Worm (Caenorhabditis elegans): ENCODE measurements around the gene H01M10.1.
A peak's percentile ranks its signal among the peaks of the same experiment; 100 is the strongest.

Gene H01M10.1

DNA sequence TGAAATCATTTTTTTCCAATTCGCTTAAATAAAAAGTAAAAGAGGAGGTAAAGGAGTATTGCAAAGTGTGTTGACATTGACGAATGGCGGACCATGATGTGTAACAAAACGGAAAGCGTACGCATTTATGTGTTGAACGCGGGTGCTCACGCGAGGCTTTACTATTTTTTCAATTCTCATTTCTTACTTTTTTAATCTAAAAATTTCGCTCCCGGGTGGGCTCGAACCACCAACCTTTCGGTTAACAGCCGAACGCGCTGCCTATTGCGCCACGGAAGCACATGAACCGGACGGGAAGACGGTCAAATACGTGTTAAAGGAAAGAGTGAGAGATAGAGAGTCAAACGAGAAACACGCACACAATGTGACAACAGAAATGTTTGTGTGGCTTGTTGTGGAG is 31.1 kb downstream of the H01M10.1 start (continued):
- TF ChIP-seq T26A8.4 (GFP tag; IDR thresholded peaks at IDR 0.05), result peak; percentile 80
- TF ChIP-seq tra-1 (GFP tag; IDR thresholded peaks at IDR 0.05), result no peak
- no peak for TF ChIP-seq egl-27 (tag; optimal IDR thresholded peaks at IDR 0.05)
- TF ChIP-seq daf-12 (tag; optimal IDR thresholded peaks at IDR 0.05), result no peak
- no peak for TF ChIP-seq ceh-62 (tag; optimal IDR thresholded peaks at IDR 0.05)
- no peak for TF ChIP-seq ama-1 (optimal IDR thresholded peaks at IDR 0.05)
- peak; percentile 81 for TF ChIP-seq pha-4 (GFP tag; IDR thresholded peaks at IDR 0.05)
- no peak for TF ChIP-seq pha-4 (tag; optimal IDR thresholded peaks at IDR 0.05)
- TF ChIP-seq daf-19 (GFP tag; conservative IDR thresholded peaks at IDR 0.05), result peak; percentile 79
- TF ChIP-seq ceh-28 (tag; optimal IDR thresholded peaks at IDR 0.05), result no peak
- no peak for TF ChIP-seq ces-1 (GFP tag; optimal IDR thresholded peaks at IDR 0.05)
- 0 out of 2 replicates have a peak, but pooled peaks have one; percentile 30 for TF ChIP-seq mxl-2 (GFP tag; conservative IDR thresholded peaks at IDR 0.05)
- TF ChIP-seq lsy-2 (tag; optimal IDR thresholded peaks at IDR 0.05), result peak in 1 of 2 experiments; percentile 65
- TF ChIP-seq nhr-6 (tag; optimal IDR thresholded peaks at IDR 0.05), result peak; percentile 64
- no peak for TF ChIP-seq ztf-11 (tag; optimal IDR thresholded peaks at IDR 0.05)
- no peak for TF ChIP-seq attf-4 (tag; optimal IDR thresholded peaks at IDR 0.05)
- TF ChIP-seq zip-11 (GFP tag; IDR thresholded peaks at IDR 0.05), result 0 out of 2 replicates have a peak, but pooled peaks have one; percentile 64
- peak; percentile 61 for TF ChIP-seq F10B5.3 (tag; optimal IDR thresholded peaks at IDR 0.05)
- peak; percentile 89 for TF ChIP-seq dmd-8 (GFP tag; IDR thresholded peaks at IDR 0.05)

DNA sequence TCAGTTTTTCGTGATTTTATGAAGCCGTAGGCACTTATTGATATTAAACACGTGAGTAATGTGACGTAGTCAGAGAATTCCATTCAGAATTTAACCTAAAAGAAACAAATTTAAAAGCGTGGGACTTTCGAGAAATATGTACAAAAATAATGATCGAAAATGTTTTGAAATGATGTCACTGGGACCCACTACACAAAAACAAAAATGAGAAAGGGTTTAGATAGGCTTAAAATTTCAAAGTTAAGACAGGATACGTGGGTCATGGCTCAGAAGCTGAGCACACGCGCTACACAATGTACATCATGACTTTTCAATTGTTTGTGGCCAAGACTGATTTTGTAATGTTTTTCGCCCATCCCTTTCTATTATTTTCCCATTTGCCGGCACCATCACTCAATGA is 31.5 kb downstream of the H01M10.1 start, which contains the start of gene smvt-1:
smvt-1 (minus strand) TSS at position 101 of the 400 bp plus-strand sequence.
- no peak for TF ChIP-seq hlh-11 (tag; optimal IDR thresholded peaks at IDR 0.05)
- no peak for TF ChIP-seq pqm-1 (tag; optimal IDR thresholded peaks at IDR 0.05)
- no peak for TF ChIP-seq unc-39 (tag; optimal IDR thresholded peaks at IDR 0.05)
- TF ChIP-seq egl-43 (GFP tag; IDR thresholded peaks at IDR 0.05), result no peak
- TF ChIP-seq nhr-41 (GFP tag; IDR thresholded peaks at IDR 0.05), result no peak
- TF ChIP-seq zip-11 (GFP tag; IDR thresholded peaks at IDR 0.05), result no peak
- TF ChIP-seq daf-19 (GFP tag; conservative IDR thresholded peaks at IDR 0.05), result no peak
- no peak for TF ChIP-seq ceh-62 (tag; optimal IDR thresholded peaks at IDR 0.05)
- no peak for TF ChIP-seq spr-1 (tag; optimal IDR thresholded peaks at IDR 0.05)
- no peak for TF ChIP-seq mes-2 (tag; optimal IDR thresholded peaks at IDR 0.05; ENCODE audit: poor library complexity, severe bottlenecking)
- no peak for TF ChIP-seq mxl-2 (GFP tag; conservative IDR thresholded peaks at IDR 0.05)
- TF ChIP-seq nhr-10 (tag; optimal IDR thresholded peaks at IDR 0.05), result no peak
- TF ChIP-seq gei-8 (GFP tag; optimal IDR thresholded peaks at IDR 0.05), result no peak
- no peak for TF ChIP-seq ctbp-1 (GFP tag; IDR thresholded peaks at IDR 0.05)
- no peak for TF ChIP-seq mdl-1 (tag; optimal IDR thresholded peaks at IDR 0.05)
- TF ChIP-seq mxl-3 (GFP tag; optimal IDR thresholded peaks at IDR 0.05), result no peak
- no peak for TF ChIP-seq F37D6.2 (tag; optimal IDR thresholded peaks at IDR 0.05)

ce11 chrX:2544645-2545044 is 35.7 kb downstream of the H01M10.1 start:
- TF ChIP-seq gei-8 (GFP tag; optimal IDR thresholded peaks at IDR 0.05) (no peak), unc-62 (GFP tag; optimal IDR thresholded peaks at IDR 0.05 in 1 of 2) (no peak), unc-62 (tag; optimal IDR thresholded peaks at IDR 0.05) (no peak), snpc-4 (tag; optimal IDR thresholded peaks at IDR 0.05) (no peak), Y5F2A.4 (GFP tag; optimal IDR thresholded peaks at IDR 0.05) (no peak), zfp-2 (tag; optimal IDR thresholded peaks at IDR 0.05) (no peak), daf-16 (GFP tag; optimal IDR thresholded peaks at IDR 0.05) (no peak), daf-16 (tag; optimal IDR thresholded peaks at IDR 0.05) (peak; percentile 72), lin-1 (GFP tag; IDR thresholded peaks at IDR 0.05) (no peak), duxl-1 (tag; optimal IDR thresholded peaks at IDR 0.05; ENCODE audit: poor library complexity) (no peak), nhr-41 (GFP tag; IDR thresholded peaks at IDR 0.05) (no peak), dmd-6 (GFP tag; IDR thresholded peaks at IDR 0.05) (peak; percentile 64), zip-11 (GFP tag; IDR thresholded peaks at IDR 0.05) (no peak), aly-2 (tag; optimal IDR thresholded peaks at IDR 0.05) (no peak), dmd-9 (GFP tag; IDR thresholded peaks at IDR 0.05) (no peak), aha-1 (tag) (no peak), hlh-30 (tag; optimal IDR thresholded peaks at IDR 0.05; ENCODE audit: insufficient read depth) (peak; percentile 22), T26A8.4 (GFP tag; IDR thresholded peaks at IDR 0.05) (no peak), lir-3 (tag; optimal IDR thresholded peaks at IDR 0.05) (no peak), php-3 (GFP tag; IDR thresholded peaks at IDR 0.05) (peak; percentile 83), nhr-10 (tag; optimal IDR thresholded peaks at IDR 0.05) (no peak), ama-1 (optimal IDR thresholded peaks at IDR 0.05) (no peak), hmg-1.1 (GFP tag; IDR thresholded peaks at IDR 0.05) (no peak), mep-1 (tag; optimal IDR thresholded peaks at IDR 0.05) (no peak)
